Worm (Caenorhabditis elegans): Measurements from ENCODE around the gene C34C12.1.

ce11 chrIII:3469646-3470045, 15.5 kb downstream of the C34C12.1 start, which contains the start of gene smim-14:
- TF ChIP-seq nhr-11 (tag; optimal IDR thresholded peaks at IDR 0.05) = no peak
- TF ChIP-seq ets-4 (tag; optimal IDR thresholded peaks at IDR 0.05) = no peak
- TF ChIP-seq npax-4 (tag; optimal IDR thresholded peaks at IDR 0.05) = no peak
- TF ChIP-seq rnt-1 (tag; optimal IDR thresholded peaks at IDR 0.05) = no peak
- no peak for TF ChIP-seq ama-1 (optimal IDR thresholded peaks at IDR 0.05)
- no peak for TF ChIP-seq tbx-2 (tag; optimal IDR thresholded peaks at IDR 0.05)
- TF ChIP-seq unc-86 (tag; optimal IDR thresholded peaks at IDR 0.05) = no peak
- TF ChIP-seq F13H6.1 (tag; optimal IDR thresholded peaks at IDR 0.05) = no peak
- no peak for TF ChIP-seq dve-1 (tag; optimal IDR thresholded peaks at IDR 0.05)
- no peak for TF ChIP-seq pha-4 (tag; optimal IDR thresholded peaks at IDR 0.05)
- TF ChIP-seq pros-1 (tag; optimal IDR thresholded peaks at IDR 0.05) = no peak
- TF ChIP-seq madf-2 (tag; optimal IDR thresholded peaks at IDR 0.05) = no peak
- no peak for TF ChIP-seq C08G9.2 (tag; optimal IDR thresholded peaks at IDR 0.05)

All from whole organism, late embryonic.